Worm (Caenorhabditis elegans) whole organism, L4 larva: Measurements from ENCODE around the gene apc-11.

Experiments
- F10B5.3 ChIP-seq: sonication (generic microtip); optimal IDR thresholded peaks from 2 replicates; lab custom pipeline; 2016; ENCODE audit warnings: mild to moderate bottlenecking, missing genetic modification characterization, missing compliant biosample characterization
- F37D6.2 ChIP-seq: sonication (generic microtip); optimal IDR thresholded peaks from 2 replicates; lab custom pipeline; 2016; ENCODE audit warnings: mild to moderate bottlenecking, missing genetic modification characterization, missing compliant biosample characterization
- F49E8.2 ChIP-seq: sonication (generic microtip); optimal IDR thresholded peaks from 2 replicates; lab custom pipeline; 2016; ENCODE audit warnings: missing compliant biosample characterization, mild to moderate bottlenecking, missing genetic modification characterization, borderline replicate concordance
- ZK546.5 ChIP-seq, 2 experiments: sonication (generic microtip); optimal IDR thresholded peaks; 2 replicates each; lab custom pipeline; 2017; ENCODE audit warnings: missing biosample characterization in 2 of 2, missing genetic modification characterization in 2 of 2
- aly-2 ChIP-seq: sonication (generic microtip); optimal IDR thresholded peaks from 2 replicates; lab custom pipeline; 2018; ENCODE audit warnings: missing biosample characterization, missing genetic modification characterization
- ama-1 ChIP-seq: fragments of 150-350 bp; optimal IDR thresholded peaks from 2 replicates; lab custom pipeline; 2014; ENCODE audit warnings: inconsistent platforms, mixed read lengths
- arid-1 ChIP-seq: fragments of 200-800 bp; sonication (Bioruptor generic); conservative IDR thresholded peaks from 2 replicates; pipeline ENCODE4 v1.3.6; 2022; ENCODE audit warnings: missing genetic modification reagents, missing genetic modification characterization, missing compliant biosample characterization
- ceh-32 ChIP-seq: sonication (generic microtip); optimal IDR thresholded peaks from 2 replicates; lab custom pipeline; 2016; ENCODE audit warnings: mild to moderate bottlenecking, missing genetic modification characterization, missing compliant biosample characterization; ENCODE audit not compliant: poor library complexity
- ceh-44 ChIP-seq: fragments of 200-800 bp; sonication (Bioruptor generic); IDR thresholded peaks from 2 replicates; pipeline ENCODE4 v1.3.6; 2022; ENCODE audit warnings: missing genetic modification reagents, missing genetic modification characterization, missing compliant biosample characterization
- daf-12 ChIP-seq: fragments of 150-350 bp; optimal IDR thresholded peaks from 2 replicates; lab custom pipeline; 2014; ENCODE audit warnings: missing biosample characterization, missing genetic modification reagents, missing genetic modification characterization
- daf-16 ChIP-seq, 3 experiments: sonication (generic microtip); optimal IDR thresholded peaks; 2 replicates each; lab custom pipeline; 2016 to 2017; ENCODE audit warnings: missing genetic modification characterization in 3 of 3, missing genetic modification reagents in 3 of 3, mild to moderate bottlenecking in 2 of 3, missing compliant biosample characterization in 2 of 3, missing biosample characterization in 1 of 3, moderate library complexity in 1 of 3
- daf-19 ChIP-seq: fragments of 200-800 bp; sonication (Bioruptor generic); conservative IDR thresholded peaks from 2 replicates; pipeline ENCODE4 v1.3.6; 2022; ENCODE audit warnings: missing genetic modification characterization, missing compliant biosample characterization
- daf-8 ChIP-seq: fragments of 200-800 bp; sonication (Bioruptor generic); IDR thresholded peaks from 2 replicates; pipeline ENCODE4 v1.3.6; 2022; ENCODE audit warnings: missing genetic modification characterization, missing compliant biosample characterization
- dpl-1 ChIP-seq: fragments of 150-350 bp; optimal IDR thresholded peaks from 2 replicates; lab custom pipeline; 2014; ENCODE audit warnings: missing biosample characterization, missing genetic modification reagents, missing genetic modification characterization
- egl-27 ChIP-seq: sonication (generic microtip); optimal IDR thresholded peaks from 3 replicates; lab custom pipeline; 2017; ENCODE audit warnings: missing biosample characterization, missing genetic modification reagents, missing genetic modification characterization
- fos-1 ChIP-seq: fragments of 150-350 bp; optimal IDR thresholded peaks from 2 replicates; lab custom pipeline; 2014; ENCODE audit warnings: missing biosample characterization, missing genetic modification characterization
- gei-8 ChIP-seq: fragments of 200-800 bp; sonication (Bioruptor generic); optimal IDR thresholded peaks from 2 replicates; lab custom pipeline; 2018; ENCODE audit warnings: mild to moderate bottlenecking, missing genetic modification characterization, missing compliant biosample characterization
- hif-1 ChIP-seq, 2 experiments: sonication (generic microtip); optimal IDR thresholded peaks; 2 replicates each; lab custom pipeline; 2016 to 2017; ENCODE audit warnings: missing compliant biosample characterization in 2 of 2, missing genetic modification characterization in 2 of 2, missing genetic modification reagents in 2 of 2, missing genotype in 2 of 2, mild to moderate bottlenecking in 1 of 2
- hlh-11 ChIP-seq: fragments of 200-800 bp; sonication (Bioruptor generic); optimal IDR thresholded peaks from 2 replicates; lab custom pipeline; 2018; ENCODE audit warnings: mild to moderate bottlenecking, missing genetic modification characterization, missing compliant biosample characterization
- lin-38 ChIP-seq: fragments of 200-800 bp; sonication (Bioruptor generic); IDR thresholded peaks from 2 replicates; pipeline ENCODE4 v1.3.6; 2022; ENCODE audit warnings: missing genetic modification reagents, missing genetic modification characterization, missing compliant biosample characterization
- lin-39 ChIP-seq: fragments of 150-350 bp; optimal IDR thresholded peaks from 2 replicates; lab custom pipeline; 2014; ENCODE audit warnings: missing biosample characterization, missing genetic modification reagents, missing genetic modification characterization
- lir-3 ChIP-seq: sonication (generic microtip); optimal IDR thresholded peaks from 2 replicates; lab custom pipeline; 2016; ENCODE audit warnings: mild to moderate bottlenecking, missing genetic modification characterization, missing compliant biosample characterization
- mep-1 ChIP-seq: fragments of 150-350 bp; sonication (generic microtip); optimal IDR thresholded peaks from 3 replicates; lab custom pipeline; 2014; ENCODE audit warnings: missing biosample characterization, missing genetic modification characterization
- mxl-2 ChIP-seq: fragments of 200-800 bp; sonication (Bioruptor generic); conservative IDR thresholded peaks from 2 replicates; pipeline ENCODE4 v1.3.6; 2022; ENCODE audit warnings: missing genetic modification reagents, missing genetic modification characterization, missing compliant biosample characterization
- mxl-3 ChIP-seq: fragments of 200-800 bp; sonication (Bioruptor generic); optimal IDR thresholded peaks from 2 replicates; lab custom pipeline; 2018; ENCODE audit warnings: mild to moderate bottlenecking, missing genetic modification characterization, missing compliant biosample characterization
- nhr-10 ChIP-seq: fragments of 150-350 bp; optimal IDR thresholded peaks from 2 replicates; lab custom pipeline; 2014; ENCODE audit warnings: missing biosample characterization, missing genetic modification characterization
- nhr-102 ChIP-seq: sonication (generic microtip); optimal IDR thresholded peaks from 2 replicates; lab custom pipeline; 2016; ENCODE audit warnings: mild to moderate bottlenecking, missing genetic modification characterization, moderate library complexity, missing compliant biosample characterization
- nhr-11 ChIP-seq: fragments of 150-350 bp; optimal IDR thresholded peaks from 2 replicates; lab custom pipeline; 2014; ENCODE audit warnings: missing biosample characterization, missing genetic modification characterization
- nhr-111 ChIP-seq: fragments of 200-800 bp; sonication (Bioruptor generic); optimal IDR thresholded peaks from 2 replicates; lab custom pipeline; 2018; ENCODE audit warnings: mild to moderate bottlenecking, missing genetic modification characterization, missing compliant biosample characterization
- nhr-237 ChIP-seq: sonication (generic microtip); optimal IDR thresholded peaks from 2 replicates; lab custom pipeline; 2017; ENCODE audit warnings: missing biosample characterization, missing genetic modification characterization
- nhr-25 ChIP-seq: sonication (generic microtip); optimal IDR thresholded peaks from 2 replicates; lab custom pipeline; 2017; ENCODE audit warnings: missing genetic modification characterization, mild to moderate bottlenecking, missing compliant biosample characterization, antibody characterized with exemption, moderate library complexity, borderline replicate concordance; ENCODE audit not compliant: insufficient read depth
- nhr-28 ChIP-seq: fragments of 150-350 bp; optimal IDR thresholded peaks from 2 replicates; lab custom pipeline; 2014; ENCODE audit warnings: missing biosample characterization, missing genetic modification characterization
- nhr-41 ChIP-seq: fragments of 200-800 bp; sonication (Bioruptor generic); IDR thresholded peaks from 2 replicates; pipeline ENCODE4 v1.3.6; 2022; ENCODE audit warnings: missing genetic modification reagents, missing genetic modification characterization, missing compliant biosample characterization
- nhr-48 ChIP-seq: sonication (generic microtip); optimal IDR thresholded peaks from 2 replicates; lab custom pipeline; 2016; ENCODE audit warnings: mild to moderate bottlenecking, missing genetic modification characterization, missing compliant biosample characterization
- pha-4 ChIP-seq, 2 experiments: fragments of 150-350 bp in 1 of 2; fragments of 200-800 bp in 1 of 2; sonication (Bioruptor generic) in 1 of 2; IDR thresholded peaks in 1 of 2; optimal IDR thresholded peaks in 1 of 2; 2 replicates each; pipeline versions ENCODE4 v1.3.6 to Lab custom; 2014 to 2022; ENCODE audit warnings: missing genetic modification characterization in 2 of 2, missing genetic modification reagents in 2 of 2, missing biosample characterization in 1 of 2, missing compliant biosample characterization in 1 of 2
- rbr-2 ChIP-seq: sonication (generic microtip); optimal IDR thresholded peaks from 2 replicates; lab custom pipeline; 2016; ENCODE audit warnings: missing genotype, missing genetic modification characterization, missing compliant biosample characterization
- tra-1 ChIP-seq: fragments of 200-800 bp; sonication (Bioruptor generic); IDR thresholded peaks from 2 replicates; pipeline ENCODE4 v1.3.6; 2022; ENCODE audit warnings: missing genetic modification reagents, missing genetic modification characterization, missing compliant biosample characterization
- unc-130 ChIP-seq: sonication (generic microtip); optimal IDR thresholded peaks from 2 replicates; lab custom pipeline; 2016; ENCODE audit warnings: missing genetic modification reagents, missing genetic modification characterization, missing compliant biosample characterization
- unc-39 ChIP-seq: sonication (generic microtip); optimal IDR thresholded peaks from 2 replicates; lab custom pipeline; 2017; ENCODE audit warnings: missing biosample characterization, missing genetic modification characterization
- unc-62 ChIP-seq, 3 experiments: fragments of 150-350 bp in 1 of 3; sonication (generic microtip); optimal IDR thresholded peaks in 2 of 3; peaks in 1 of 3; 1 replicate in 1 of 3; 2 replicates in 2 of 3; lab custom pipeline; 2014 to 2017; ENCODE audit warnings: missing biosample characterization in 3 of 3, missing genetic modification characterization in 3 of 3, missing genetic modification reagents in 3 of 3, missing genotype in 1 of 3
- vab-7 ChIP-seq: fragments of 200-800 bp; sonication (Bioruptor generic); IDR thresholded peaks from 2 replicates; pipeline ENCODE4 v1.3.6; 2022; ENCODE audit warnings: missing genetic modification reagents, missing genetic modification characterization, missing compliant biosample characterization
- zfp-2 ChIP-seq: sonication (generic microtip); optimal IDR thresholded peaks from 2 replicates; lab custom pipeline; 2016; ENCODE audit warnings: mild to moderate bottlenecking, missing genetic modification characterization, missing compliant biosample characterization

Gene apc-11

DNA sequence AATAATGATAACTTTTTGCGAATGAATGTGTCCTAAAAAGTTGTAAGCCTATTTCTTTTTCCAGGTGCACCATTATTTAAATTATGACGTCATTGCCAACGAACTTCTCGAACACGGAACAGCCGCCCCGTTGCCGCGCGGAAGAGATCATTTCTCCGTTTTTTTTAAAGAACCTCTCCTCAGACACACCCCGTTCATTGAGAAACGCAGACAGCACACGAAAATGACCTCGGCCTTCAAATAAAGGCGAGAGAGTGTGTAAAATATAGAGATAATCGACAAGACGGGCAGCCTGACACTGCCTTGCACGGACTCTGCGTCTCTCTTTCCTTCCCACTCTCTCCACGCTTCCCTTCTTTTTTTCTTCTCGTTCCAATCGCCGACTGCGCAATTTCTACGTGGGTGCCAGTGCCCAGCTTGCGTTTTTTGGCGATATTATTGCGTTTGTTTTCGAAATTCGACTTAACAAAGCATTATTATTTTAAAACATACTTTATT lies 33.8 kb downstream of the apc-11 start (continued):
- peak; percentile 73 for TF ChIP-seq mep-1 (tag; lab: Kevin White, UChicago)
- TF ChIP-seq ZK546.5 (tag; optimal IDR thresholded peaks at IDR 0.05; lab: Kevin White, UChicago) = no peak
- TF ChIP-seq vab-7 (GFP tag; lab: Robert Waterston, UW) = 0 out of 2 replicates have a peak, but pooled peaks have one; percentile 30
- TF ChIP-seq dpl-1 (GFP tag; lab: Kevin White, UChicago) = peak; percentile 56
- TF ChIP-seq nhr-102 (tag; lab: Kevin White, UChicago) = peak; percentile 45
- TF ChIP-seq unc-39 (tag; lab: Kevin White, UChicago) = no peak
- TF ChIP-seq mxl-2 = no peak
- no peak for TF ChIP-seq fos-1 (tag; lab: Kevin White, UChicago)
- TF ChIP-seq arid-1 (GFP tag; lab: Robert Waterston, UW) = peak; percentile 39
- TF ChIP-seq mxl-3 = peak; percentile 90
- peak; percentile 95 for TF ChIP-seq hlh-11 (tag; lab: Kevin White, UChicago)
- TF ChIP-seq egl-27 = no peak
- no peak for TF ChIP-seq daf-19 (GFP tag; lab: Robert Waterston, UW)
- no peak for TF ChIP-seq zfp-2 (tag; lab: Kevin White, UChicago)
- peak; percentile 62 for TF ChIP-seq F10B5.3 (tag; lab: Kevin White, UChicago)
- peak; percentile 8 for TF ChIP-seq gei-8 (GFP tag; lab: Kevin White, UChicago)
- no peak for TF ChIP-seq F49E8.2 (tag; lab: Kevin White, UChicago)
- TF ChIP-seq daf-8 (GFP tag; lab: Robert Waterston, UW) = no peak
- peak; percentile 34 for TF ChIP-seq nhr-11 (tag; lab: Kevin White, UChicago)
- TF ChIP-seq tra-1 (GFP tag; lab: Robert Waterston, UW) = 0 out of 2 replicates have a peak, but pooled peaks have one; percentile 58
- no peak for TF ChIP-seq daf-12
- peak in 1 of 2 experiments; percentile 86 for TF ChIP-seq unc-62 (GFP tag; optimal IDR thresholded peaks at IDR 0.05 in 1 of 2; lab: Kevin White, UChicago)
- TF ChIP-seq unc-62 (tag; optimal IDR thresholded peaks at IDR 0.05; lab: Kevin White, UChicago) = no peak
- TF ChIP-seq ceh-44 (GFP tag; lab: Robert Waterston, UW) = no peak
- no peak for TF ChIP-seq unc-130
- TF ChIP-seq nhr-237 = no peak
- TF ChIP-seq nhr-41 = peak; percentile 77; the same call in 1 of the 2 replicates
- no peak for TF ChIP-seq lir-3
- peak; percentile 59 for TF ChIP-seq F37D6.2 (tag; lab: Kevin White, UChicago)
- TF ChIP-seq rbr-2 = peak; percentile 72
- TF ChIP-seq lin-39 = no peak
- TF ChIP-seq daf-16 (GFP tag; optimal IDR thresholded peaks at IDR 0.05; lab: Kevin White, UChicago) = peak in 1 of 2 experiments; percentile 63
- TF ChIP-seq daf-16 (tag; optimal IDR thresholded peaks at IDR 0.05; lab: Kevin White, UChicago) = peak; percentile 53
- peak; percentile 75 for TF ChIP-seq nhr-28 (tag; lab: Kevin White, UChicago)
- peak in 1 of 2 experiments; percentile 59 for TF ChIP-seq hif-1 (tag; optimal IDR thresholded peaks at IDR 0.05; lab: Kevin White, UChicago)
- TF ChIP-seq aly-2 = no peak
- TF ChIP-seq nhr-25 (tag; lab: Kevin White, UChicago) = peak; percentile 91
- TF ChIP-seq pha-4 (GFP tag; IDR thresholded peaks at IDR 0.05; lab: Robert Waterston, UW) = peak; percentile 72
- peak; percentile 83 for TF ChIP-seq pha-4 (tag; optimal IDR thresholded peaks at IDR 0.05; lab: Kevin White, UChicago)
- TF ChIP-seq nhr-111 (GFP tag; lab: Kevin White, UChicago) = no peak
- TF ChIP-seq nhr-48 (tag; lab: Kevin White, UChicago) = peak; percentile 76
- peak; percentile 51 for TF ChIP-seq lin-38 (GFP tag; lab: Robert Waterston, UW)
- TF ChIP-seq ama-1 = peak; percentile 53
- TF ChIP-seq ceh-32 (tag; lab: Kevin White, UChicago) = no peak
- peak; percentile 21 for TF ChIP-seq nhr-10 (tag; lab: Kevin White, UChicago)
